Worm (Caenorhabditis elegans) whole organism, L2 larva: ENCODE data around the gene C24H10.3.

Source experiments
- F13H6.1 ChIP-seq: sonication (generic microtip); optimal IDR thresholded peaks from 2 replicates; lab custom pipeline; 2016; ENCODE audit warnings: missing genetic modification characterization, missing compliant biosample characterization
- R02D3.7 ChIP-seq: fragments of 150-350 bp; optimal IDR thresholded peaks from 2 replicates; lab custom pipeline; 2014; ENCODE audit warnings: missing biosample characterization, missing genetic modification characterization
- Y55F3AM.14 ChIP-seq: fragments of 200-800 bp; sonication (Bioruptor generic); optimal IDR thresholded peaks from 2 replicates; lab custom pipeline; 2018; ENCODE audit warnings: mild to moderate bottlenecking, missing genetic modification characterization, missing compliant biosample characterization
- ZK546.5 ChIP-seq: sonication (generic microtip); optimal IDR thresholded peaks from 2 replicates; lab custom pipeline; 2017; ENCODE audit warnings: missing biosample characterization, missing genetic modification characterization
- blmp-1 ChIP-seq: sonication (generic microtip); optimal IDR thresholded peaks from 2 replicates; lab custom pipeline; 2017; ENCODE audit warnings: missing genetic modification characterization, mild to moderate bottlenecking, missing compliant biosample characterization, antibody characterized with exemption, moderate library complexity; ENCODE audit not compliant: insufficient read depth
- ceh-16 ChIP-seq: fragments of 150-350 bp; optimal IDR thresholded peaks from 2 replicates; lab custom pipeline; 2014; ENCODE audit warnings: missing biosample characterization, missing genetic modification characterization
- ceh-82 ChIP-seq: fragments of 150-350 bp; optimal IDR thresholded peaks from 2 replicates; lab custom pipeline; 2014; ENCODE audit warnings: missing biosample characterization, missing genetic modification characterization
- crh-2 ChIP-seq: sonication (generic microtip); optimal IDR thresholded peaks from 2 replicates; lab custom pipeline; 2017; ENCODE audit warnings: missing biosample characterization, missing genetic modification characterization
- dmd-4 ChIP-seq: sonication (generic microtip); optimal IDR thresholded peaks from 2 replicates; lab custom pipeline; 2017; ENCODE audit warnings: missing biosample characterization, missing genetic modification characterization
- elt-3 ChIP-seq: sonication (generic microtip); optimal IDR thresholded peaks from 2 replicates; lab custom pipeline; 2017; ENCODE audit warnings: missing biosample characterization, missing genetic modification characterization
- fos-1 ChIP-seq: fragments of 150-350 bp; optimal IDR thresholded peaks from 2 replicates; lab custom pipeline; 2014; ENCODE audit warnings: missing biosample characterization, missing genetic modification characterization
- lin-11 ChIP-seq: fragments of 150-350 bp; sonication (generic microtip); optimal IDR thresholded peaks from 2 replicates; lab custom pipeline; 2014; ENCODE audit warnings: missing biosample characterization, missing genetic modification characterization, inconsistent platforms, mixed read lengths
- lin-39 ChIP-seq: fragments of 150-350 bp; optimal IDR thresholded peaks from 2 replicates; lab custom pipeline; 2014; ENCODE audit warnings: missing biosample characterization, missing genetic modification reagents, missing genetic modification characterization
- lsy-2 ChIP-seq, 2 experiments: fragments of 150-350 bp in 1 of 2; sonication (generic microtip) in 1 of 2; optimal IDR thresholded peaks; 2 replicates each; lab custom pipeline; 2014 to 2017; ENCODE audit warnings: missing biosample characterization in 2 of 2, missing genetic modification characterization in 2 of 2
- mbf-1 ChIP-seq: sonication (generic microtip); optimal IDR thresholded peaks from 2 replicates; lab custom pipeline; 2017; ENCODE audit warnings: missing biosample characterization, missing genetic modification characterization
- mdl-1 ChIP-seq, 2 experiments: fragments of 150-350 bp in 1 of 2; sonication (generic microtip) in 1 of 2; optimal IDR thresholded peaks; 2 replicates each; lab custom pipeline; 2017; ENCODE audit warnings: missing biosample characterization in 2 of 2, missing genetic modification characterization in 2 of 2
- nhr-10 ChIP-seq: sonication (generic microtip); optimal IDR thresholded peaks from 2 replicates; lab custom pipeline; 2017; ENCODE audit warnings: missing biosample characterization, missing genetic modification characterization
- nhr-11 ChIP-seq: fragments of 150-350 bp; optimal IDR thresholded peaks from 2 replicates; lab custom pipeline; 2014; ENCODE audit warnings: missing biosample characterization, missing genetic modification characterization
- nhr-12 ChIP-seq: fragments of 150-350 bp; optimal IDR thresholded peaks from 2 replicates; lab custom pipeline; 2014; ENCODE audit warnings: missing biosample characterization, missing genetic modification characterization
- nhr-129 ChIP-seq: fragments of 150-350 bp; optimal IDR thresholded peaks from 2 replicates; lab custom pipeline; 2014; ENCODE audit warnings: missing biosample characterization, missing genetic modification characterization
- nhr-21 ChIP-seq: fragments of 150-350 bp; optimal IDR thresholded peaks from 2 replicates; lab custom pipeline; 2014; ENCODE audit warnings: missing biosample characterization, missing genetic modification characterization
- nhr-23 ChIP-seq: fragments of 150-350 bp; optimal IDR thresholded peaks from 2 replicates; lab custom pipeline; 2014; ENCODE audit warnings: missing biosample characterization, missing genetic modification reagents, missing genetic modification characterization
- nhr-237 ChIP-seq: fragments of 150-350 bp; optimal IDR thresholded peaks from 2 replicates; lab custom pipeline; 2014; ENCODE audit warnings: missing biosample characterization, missing genetic modification characterization
- nhr-25 ChIP-seq: fragments of 150-350 bp; sonication (generic microtip); optimal IDR thresholded peaks from 3 replicates; lab custom pipeline; 2014; ENCODE audit warnings: missing biosample characterization, missing genetic modification characterization
- nhr-6 ChIP-seq: fragments of 150-350 bp; optimal IDR thresholded peaks from 2 replicates; lab custom pipeline; 2014; ENCODE audit warnings: missing biosample characterization, missing genetic modification characterization
- peb-1 ChIP-seq: fragments of 150-350 bp; optimal IDR thresholded peaks from 2 replicates; lab custom pipeline; 2014; ENCODE audit warnings: missing biosample characterization, missing genetic modification characterization
- sma-9 ChIP-seq, 2 experiments: fragments of 150-350 bp in 1 of 2; sonication (generic microtip) in 1 of 2; optimal IDR thresholded peaks; 2 replicates each; lab custom pipeline; 2014 to 2016; ENCODE audit warnings: missing genetic modification characterization in 2 of 2, mild to moderate bottlenecking in 1 of 2, missing biosample characterization in 1 of 2, missing compliant biosample characterization in 1 of 2, missing genetic modification reagents in 1 of 2, moderate library complexity in 1 of 2
- snpc-4 ChIP-seq: fragments of 150-350 bp; optimal IDR thresholded peaks from 2 replicates; lab custom pipeline; 2014; ENCODE audit warnings: missing biosample characterization, missing genetic modification characterization
- unc-39 ChIP-seq: fragments of 150-350 bp; optimal IDR thresholded peaks from 2 replicates; lab custom pipeline; 2014; ENCODE audit warnings: missing biosample characterization, missing genetic modification characterization
- unc-55 ChIP-seq: fragments of 150-350 bp; sonication (generic microtip); optimal IDR thresholded peaks from 3 replicates; lab custom pipeline; 2014; ENCODE audit warnings: missing biosample characterization, missing genetic modification reagents, missing genetic modification characterization
- unc-62 ChIP-seq: fragments of 150-350 bp; optimal IDR thresholded peaks from 2 replicates; lab custom pipeline; 2014; ENCODE audit warnings: missing biosample characterization, missing genetic modification reagents, missing genetic modification characterization
- ztf-1 ChIP-seq: fragments of 200-800 bp; sonication (Bioruptor generic); conservative IDR thresholded peaks from 2 replicates; pipeline ENCODE4 v1.3.6; 2022; ENCODE audit warnings: missing genetic modification characterization, missing compliant biosample characterization
- ztf-4 ChIP-seq: fragments of 150-350 bp; optimal IDR thresholded peaks from 2 replicates; lab custom pipeline; 2014; ENCODE audit warnings: missing biosample characterization, missing genetic modification characterization

The C24H10.3 gene

DNA sequence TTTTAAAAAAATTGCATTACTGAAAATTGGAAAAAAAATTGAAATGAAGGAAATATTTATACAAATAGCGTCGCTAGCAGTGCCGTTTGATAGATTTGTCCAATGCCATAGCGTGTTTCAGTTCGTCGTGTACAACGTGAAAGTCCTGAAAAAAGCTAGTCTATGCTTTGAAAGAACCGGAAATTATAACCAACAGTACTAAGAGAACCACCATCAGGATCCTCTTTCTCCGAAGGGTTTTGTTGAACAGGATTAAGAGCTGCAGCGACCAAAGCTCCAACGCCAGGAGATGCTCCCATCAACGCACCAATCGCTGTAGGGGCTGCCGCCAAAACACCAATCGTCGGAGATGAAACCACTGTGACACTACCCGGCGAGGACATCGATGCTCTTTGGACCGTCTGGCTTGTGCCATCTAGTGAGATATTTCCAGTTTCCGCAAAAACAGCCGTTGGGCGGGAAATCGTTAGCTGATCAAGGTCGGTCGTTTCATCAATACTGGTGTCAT, 45.4 kb downstream of the C24H10.3 start:
- TF ChIP-seq nhr-11 (tag; lab: Kevin White, UChicago) (no peak), sma-9 (GFP tag; optimal IDR thresholded peaks at IDR 0.05; lab: Kevin White, UChicago) (no peak), sma-9 (tag; optimal IDR thresholded peaks at IDR 0.05; lab: Kevin White, UChicago) (no peak), ZK546.5 (tag; lab: Kevin White, UChicago) (no peak), dmd-4 (tag; lab: Kevin White, UChicago) (no peak), Y55F3AM.14 (GFP tag; lab: Kevin White, UChicago) (no peak), nhr-10 (no peak), nhr-21 (tag; lab: Kevin White, UChicago) (no peak), R02D3.7 (no peak), unc-55 (GFP tag; lab: Kevin White, UChicago) (no peak), lsy-2 (tag; optimal IDR thresholded peaks at IDR 0.05; lab: Kevin White, UChicago) (no peak), peb-1 (tag; lab: Kevin White, UChicago) (no peak), lin-11 (tag; lab: Kevin White, UChicago) (no peak), lin-39 (tag; lab: Kevin White, UChicago) (no peak), unc-62 (GFP tag; lab: Kevin White, UChicago) (no peak), ceh-82 (tag; lab: Kevin White, UChicago) (no peak)

DNA sequence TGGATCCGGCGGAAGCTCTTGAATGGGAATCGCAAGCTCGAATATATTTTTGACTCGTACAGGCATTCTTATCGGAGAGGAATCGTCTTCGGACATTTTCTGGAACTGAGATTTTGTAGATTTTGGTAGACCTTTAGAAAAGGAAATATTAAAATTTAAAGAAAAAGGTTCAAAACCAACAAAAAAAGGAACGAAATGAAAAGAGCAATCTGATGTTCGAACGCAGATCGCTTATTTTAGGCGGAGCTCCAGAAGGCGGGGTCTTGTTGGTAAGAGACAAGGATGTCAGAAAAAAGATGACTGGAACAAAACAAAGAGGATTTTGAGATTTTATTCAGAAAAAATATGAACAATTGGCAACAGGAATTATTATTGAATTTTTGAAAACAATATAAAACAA, 46.1 kb downstream of the C24H10.3 start, which contains the start of gene C42D8.9:
C42D8.9 (minus strand) TSS at position 101 of the 400 bp plus-strand sequence.
- TF ChIP-seq nhr-10 = no peak
- no peak for TF ChIP-seq unc-39 (tag; lab: Kevin White, UChicago)
- TF ChIP-seq snpc-4 (tag; lab: Kevin White, UChicago) = no peak
- no peak for TF ChIP-seq ceh-82 (tag; lab: Kevin White, UChicago)
- no peak for TF ChIP-seq mbf-1
- TF ChIP-seq blmp-1 = no peak
- TF ChIP-seq elt-3 = no peak
- TF ChIP-seq ztf-4 (tag; lab: Kevin White, UChicago) = no peak
- TF ChIP-seq lin-11 (tag; lab: Kevin White, UChicago) = no peak
- no peak for TF ChIP-seq unc-62 (GFP tag; lab: Kevin White, UChicago)

DNA sequence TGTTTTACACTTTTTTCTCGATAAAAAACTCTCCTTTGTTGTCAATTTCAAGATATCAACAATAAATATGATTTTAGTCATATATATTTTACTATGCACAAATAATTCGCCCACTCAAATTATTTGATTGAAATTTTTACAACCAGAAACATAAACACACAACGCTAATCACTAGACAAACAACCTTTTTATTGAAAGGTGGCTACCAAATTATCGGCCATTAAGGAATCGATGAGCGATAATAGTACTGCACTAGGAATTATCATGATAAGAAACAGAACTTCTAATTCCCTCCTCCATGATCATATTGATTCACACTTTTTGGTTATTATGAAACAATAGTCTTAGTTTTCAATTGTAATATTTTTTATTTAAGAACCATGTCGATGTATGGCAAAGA, 48.3 kb downstream of the C24H10.3 start, which contains the start of gene C42D8.1:
C42D8.1 (plus strand) TSS at position 377 of the 400 bp plus-strand sequence.
- TF ChIP-seq ztf-1 (GFP tag; lab: Robert Waterston, UW) (no peak), lin-11 (tag; lab: Kevin White, UChicago) (no peak), Y55F3AM.14 (GFP tag; lab: Kevin White, UChicago) (no peak), ZK546.5 (tag; lab: Kevin White, UChicago) (no peak), unc-62 (GFP tag; lab: Kevin White, UChicago) (no peak), mdl-1 (tag; optimal IDR thresholded peaks at IDR 0.05; lab: Kevin White, UChicago) (no peak), nhr-6 (no peak), nhr-21 (tag; lab: Kevin White, UChicago) (no peak), fos-1 (peak; percentile 83), nhr-237 (tag; lab: Kevin White, UChicago) (no peak), F13H6.1 (no peak), nhr-12 (no peak), nhr-23 (tag; lab: Kevin White, UChicago) (no peak), ceh-16 (no peak), nhr-25 (no peak), ztf-4 (tag; lab: Kevin White, UChicago) (no peak), ceh-82 (tag; lab: Kevin White, UChicago) (no peak), crh-2 (tag; lab: Kevin White, UChicago) (peak; percentile 18), nhr-129 (tag; lab: Kevin White, UChicago) (no peak), dmd-4 (tag; lab: Kevin White, UChicago) (no peak), sma-9 (GFP tag; optimal IDR thresholded peaks at IDR 0.05; lab: Kevin White, UChicago) (peak; percentile 22), sma-9 (tag; optimal IDR thresholded peaks at IDR 0.05; lab: Kevin White, UChicago) (no peak)
